Fruit fly (Drosophila melanogaster): ENCODE results near the gene Dph1.

The Dph1 gene

dm6 chr3L:11691203-11691797, 5.5 kb downstream of the Dph1 start, which contains the start of the genes Pldn and CG14135 (continued):
- TF ChIP-seq kah (GFP tag; optimal IDR thresholded peaks at IDR 0.05) (no peak), ems (GFP tag; optimal IDR thresholded peaks at IDR 0.05) (no peak), Dfd (GFP tag; optimal IDR thresholded peaks at IDR 0.05) (no peak), TFAM (GFP tag; optimal IDR thresholded peaks at IDR 0.05) (no peak), CG17328 (GFP tag; IDR thresholded peaks at IDR 0.05) (no peak), CG8388 (GFP tag; optimal IDR thresholded peaks at IDR 0.05) (no peak), CG7372 (GFP tag; IDR thresholded peaks at IDR 0.05) (no peak), chn (GFP tag; optimal IDR thresholded peaks at IDR 0.05) (no peak), CG11085 (GFP tag; IDR thresholded peaks at IDR 0.05) (no peak), CG11560 (tag; IDR thresholded peaks at IDR 0.05) (peak; percentile 98), CG12744 (GFP tag; optimal IDR thresholded peaks at IDR 0.05) (no peak), E2f1 (GFP tag; IDR thresholded peaks at IDR 0.05) (no peak), CG17612 (GFP tag; IDR thresholded peaks at IDR 0.05) (no peak), esg (GFP tag; conservative IDR thresholded peaks at IDR 0.05) (no peak), scrt (GFP tag; optimal IDR thresholded peaks at IDR 0.05) (peak; percentile 68), Ssrp (tag; optimal IDR thresholded peaks at IDR 0.05) (no peak), slou (GFP tag; optimal IDR thresholded peaks at IDR 0.05) (no peak), Chrac-16 (GFP tag; optimal IDR thresholded peaks at IDR 0.05) (no peak), cato (GFP tag; optimal IDR thresholded peaks at IDR 0.05; ENCODE audit: borderline replicate concordance) (no peak), vvl (GFP tag; IDR thresholded peaks at IDR 0.05) (no peak), Antp (GFP tag; optimal IDR thresholded peaks at IDR 0.05) (no peak), seq (GFP tag; IDR thresholded peaks at IDR 0.05) (no peak), twi (tag; optimal IDR thresholded peaks at IDR 0.05) (no peak), Drgx (GFP tag; IDR thresholded peaks at IDR 0.05) (no peak), CG11456 (GFP tag; IDR thresholded peaks at IDR 0.05) (no peak), MTF-1 (GFP tag; optimal IDR thresholded peaks at IDR 0.05; ENCODE audit: borderline replicate concordance) (no peak), CG2199 (GFP tag; IDR thresholded peaks at IDR 0.05) (no peak), gfzf (GFP tag; optimal IDR thresholded peaks at IDR 0.05) (peak; percentile 54), CG2129 (GFP tag; IDR thresholded peaks at IDR 0.05; ENCODE audit: partially characterized antibody) (no peak), mld (GFP tag; IDR thresholded peaks at IDR 0.05; ENCODE audit: partially characterized antibody) (no peak), CG12155 (GFP tag; optimal IDR thresholded peaks at IDR 0.05) (no peak), CG18599 (GFP tag; optimal IDR thresholded peaks at IDR 0.05) (no peak), CG3163 (GFP tag; optimal IDR thresholded peaks at IDR 0.05) (no peak), h (optimal IDR thresholded peaks at IDR 0.05) (no peak), CG32532 (GFP tag; IDR thresholded peaks at IDR 0.05) (no peak), pita (GFP tag; optimal IDR thresholded peaks at IDR 0.05) (peak; percentile 75), CG11695 (GFP tag; IDR thresholded peaks at IDR 0.05) (no peak), trem (tag; optimal IDR thresholded peaks at IDR 0.05) (peak; percentile 53), NC2β (GFP tag; optimal IDR thresholded peaks at IDR 0.05) (no peak), CG2202 (tag; optimal IDR thresholded peaks at IDR 0.05) (no peak), ab (GFP tag; optimal IDR thresholded peaks at IDR 0.05) (no peak), zf30C (GFP tag; optimal IDR thresholded peaks at IDR 0.05) (no peak), br (optimal IDR thresholded peaks at IDR 0.05) (no peak), CG3995 (GFP tag; optimal IDR thresholded peaks at IDR 0.05) (no peak), CG30020 (tag; optimal IDR thresholded peaks at IDR 0.05) (peak; percentile 24), aop (GFP tag; IDR thresholded peaks at IDR 0.05) (no peak), CG9932 (GFP tag; IDR thresholded peaks at IDR 0.05) (no peak), Xrp1 (GFP tag; IDR thresholded peaks at IDR 0.05) (no peak), phol (tag; optimal IDR thresholded peaks at IDR 0.05) (peak; percentile 19), CG11723 (GFP tag; optimal IDR thresholded peaks at IDR 0.05) (no peak), stc (GFP tag; IDR thresholded peaks at IDR 0.05) (no peak), pros (GFP tag; optimal IDR thresholded peaks at IDR 0.05) (no peak), run (tag; optimal IDR thresholded peaks at IDR 0.05) (no peak)

All from whole organism, embryonic.